Worm (Caenorhabditis elegans): ENCODE data around the gene srz-23.

ce11 chrIV:3415383-3415782 lies 38.0 kb upstream of the srz-23 start, which contains the start of gene lgc-9:
- no peak for TF ChIP-seq php-3 (GFP tag; IDR thresholded peaks at IDR 0.05)
- TF ChIP-seq nhr-76 (tag; optimal IDR thresholded peaks at IDR 0.05), result no peak
- no peak for TF ChIP-seq skn-1 (tag; optimal IDR thresholded peaks at IDR 0.05)
- TF ChIP-seq lir-3 (tag; optimal IDR thresholded peaks at IDR 0.05), result no peak

All from whole organism, L4 larva.